Worm (Caenorhabditis elegans): ENCODE measurements around the gene Y97E10AR.8.

The Y97E10AR.8 gene

DNA sequence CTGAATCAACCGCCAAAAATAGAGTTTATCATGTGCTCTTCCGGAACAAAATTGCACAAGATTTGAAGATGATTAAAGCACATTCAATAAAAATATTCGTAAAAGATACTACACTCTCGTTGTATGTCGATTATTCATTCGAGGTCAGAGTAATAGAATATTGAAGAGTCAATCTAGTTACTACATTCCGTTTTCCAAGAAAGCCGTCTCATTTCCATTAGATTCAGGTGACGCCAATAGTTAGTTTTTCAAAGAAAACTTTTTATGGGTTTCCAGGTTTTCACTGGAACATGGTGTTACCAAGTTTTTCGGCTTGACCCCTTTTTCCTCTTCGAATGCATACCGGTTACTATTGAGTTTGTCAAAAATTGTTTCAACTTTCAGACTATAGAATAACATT is 34.6 kb upstream of the Y97E10AR.8 start:
- no peak for TF ChIP-seq mdl-1 (tag; optimal IDR thresholded peaks at IDR 0.05)
- no peak for TF ChIP-seq nhr-43 (tag; optimal IDR thresholded peaks at IDR 0.05; ENCODE audit: poor library complexity, severe bottlenecking)

DNA sequence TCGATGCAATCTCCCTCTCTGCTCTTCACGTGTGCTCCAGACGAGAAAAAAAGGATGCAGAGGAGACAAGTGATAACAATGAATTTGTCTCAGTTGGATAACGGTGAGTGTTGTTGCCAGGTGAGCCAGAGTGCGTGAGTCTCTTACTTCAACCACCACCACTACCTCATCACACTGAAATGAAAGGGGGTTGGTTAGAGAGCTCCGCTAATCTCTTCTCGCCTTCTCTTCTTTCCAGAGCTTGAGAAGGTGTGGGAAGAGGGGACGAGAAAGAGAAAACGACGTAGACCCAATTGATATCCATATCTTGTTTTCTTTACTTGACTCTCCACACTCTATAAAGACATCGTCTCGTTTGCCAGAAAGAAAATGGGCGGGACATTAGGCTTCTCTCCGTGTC is 33.7 kb upstream of the Y97E10AR.8 start:
- TF ChIP-seq aly-2 (tag; optimal IDR thresholded peaks at IDR 0.05) (no peak), nhr-237 (tag; optimal IDR thresholded peaks at IDR 0.05) (no peak), ceh-82 (tag; optimal IDR thresholded peaks at IDR 0.05) (no peak), elt-1 (tag; optimal IDR thresholded peaks at IDR 0.05) (no peak), unc-39 (tag; optimal IDR thresholded peaks at IDR 0.05) (no peak), elt-3 (tag; optimal IDR thresholded peaks at IDR 0.05) (no peak), egl-5 (tag; optimal IDR thresholded peaks at IDR 0.05) (no peak)

DNA sequence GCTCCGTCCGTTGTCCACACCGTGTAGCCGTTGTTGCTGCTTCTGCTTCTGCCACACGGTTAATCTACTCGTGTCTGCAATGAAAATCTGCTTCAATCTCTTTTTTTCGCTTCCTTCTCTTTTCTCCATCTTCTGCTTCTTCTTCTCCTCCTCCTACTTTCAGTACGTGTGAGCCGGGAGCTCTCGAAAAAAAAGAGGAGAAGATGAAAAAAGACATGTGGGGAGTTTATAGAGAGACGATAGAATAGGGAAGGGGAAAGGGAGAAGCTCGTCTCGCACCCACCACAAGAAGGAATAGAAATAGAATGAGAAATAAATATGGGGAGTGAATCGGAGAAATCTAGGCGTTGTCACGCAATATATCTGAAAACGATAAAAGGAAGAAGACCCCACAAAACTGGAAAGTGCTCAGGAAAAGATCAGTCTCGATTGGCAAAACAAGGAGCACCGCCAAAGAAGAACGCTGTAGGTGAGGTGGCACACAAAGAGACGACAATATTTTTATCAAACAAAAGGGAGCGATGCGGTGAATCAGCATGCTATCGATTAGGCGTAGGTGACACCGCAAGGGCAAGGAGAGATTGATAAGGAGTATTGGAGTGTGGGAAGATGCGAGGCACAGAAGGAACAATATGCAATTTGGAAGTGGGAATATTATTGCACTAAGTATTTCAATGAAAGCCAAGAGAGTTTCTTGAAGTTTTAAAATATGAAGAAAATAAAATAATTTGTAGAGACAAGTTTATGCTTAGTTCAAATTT is 27.2 kb upstream of the Y97E10AR.8 start, which contains the start of gene let-413:
Gene let-413, minus strand, starts transcription at position 76 of the 761 bp plus-strand sequence.
- TF ChIP-seq R02D3.7 (tag; optimal IDR thresholded peaks at IDR 0.05) (no peak), elt-2 (tag; optimal IDR thresholded peaks at IDR 0.05) (peak; percentile 62), pha-4 (tag; optimal IDR thresholded peaks at IDR 0.05) (peak; percentile 47), nhr-12 (tag; optimal IDR thresholded peaks at IDR 0.05) (no peak), fkh-2 (tag; optimal IDR thresholded peaks at IDR 0.05) (no peak), eor-1 (tag; optimal IDR thresholded peaks at IDR 0.05) (no peak), nfya-1 (tag; optimal IDR thresholded peaks at IDR 0.05; ENCODE audit: insufficient read depth) (peak; percentile 25), nhr-76 (tag; optimal IDR thresholded peaks at IDR 0.05) (no peak), ceh-82 (tag; optimal IDR thresholded peaks at IDR 0.05) (no peak), pqm-1 (tag; optimal IDR thresholded peaks at IDR 0.05) (peak; percentile 67)

DNA sequence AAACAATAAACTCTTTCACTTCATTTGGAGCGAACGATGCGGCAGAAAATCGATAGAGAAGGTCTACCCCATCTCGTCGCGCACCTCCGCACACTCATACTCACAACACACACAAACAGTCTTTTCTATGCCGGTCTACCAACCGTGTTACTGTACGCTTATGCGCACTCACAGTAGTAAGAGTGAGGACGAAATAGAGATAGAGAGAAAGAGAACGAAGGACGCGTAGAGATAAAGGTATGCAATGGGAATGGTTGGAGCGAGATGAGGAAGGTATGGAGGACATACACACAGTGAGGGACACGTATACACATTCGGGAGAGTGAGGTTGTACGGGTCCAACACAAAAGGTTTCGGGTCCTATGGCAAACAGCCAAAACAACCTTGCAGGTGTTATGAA is 26.3 kb upstream of the Y97E10AR.8 start:
- TF ChIP-seq pqm-1 (tag; optimal IDR thresholded peaks at IDR 0.05) = peak; percentile 12
- TF ChIP-seq nhr-25 (tag; optimal IDR thresholded peaks at IDR 0.05) = peak; percentile 93
- TF ChIP-seq lin-39 (tag; optimal IDR thresholded peaks at IDR 0.05) = peak; percentile 1
- TF ChIP-seq daf-12 (tag; optimal IDR thresholded peaks at IDR 0.05) = no peak
- peak; percentile 55 for TF ChIP-seq nhr-23 (tag; optimal IDR thresholded peaks at IDR 0.05)
- peak; percentile 32 for TF ChIP-seq hmg-11 (tag; optimal IDR thresholded peaks at IDR 0.05)
- no peak for TF ChIP-seq zag-1 (tag; optimal IDR thresholded peaks at IDR 0.05)
- TF ChIP-seq nfya-1 (tag; optimal IDR thresholded peaks at IDR 0.05; ENCODE audit: insufficient read depth) = peak; percentile 32
- TF ChIP-seq nhr-237 (tag; optimal IDR thresholded peaks at IDR 0.05) = no peak
- TF ChIP-seq pha-4 (tag; optimal IDR thresholded peaks at IDR 0.05) = peak; percentile 73
- TF ChIP-seq lin-15B (tag; optimal IDR thresholded peaks at IDR 0.05) = peak; percentile 14
- peak; percentile 31 for TF ChIP-seq elt-2 (tag; optimal IDR thresholded peaks at IDR 0.05)
- peak; percentile 45 for TF ChIP-seq ceh-28 (tag; optimal IDR thresholded peaks at IDR 0.05)

DNA sequence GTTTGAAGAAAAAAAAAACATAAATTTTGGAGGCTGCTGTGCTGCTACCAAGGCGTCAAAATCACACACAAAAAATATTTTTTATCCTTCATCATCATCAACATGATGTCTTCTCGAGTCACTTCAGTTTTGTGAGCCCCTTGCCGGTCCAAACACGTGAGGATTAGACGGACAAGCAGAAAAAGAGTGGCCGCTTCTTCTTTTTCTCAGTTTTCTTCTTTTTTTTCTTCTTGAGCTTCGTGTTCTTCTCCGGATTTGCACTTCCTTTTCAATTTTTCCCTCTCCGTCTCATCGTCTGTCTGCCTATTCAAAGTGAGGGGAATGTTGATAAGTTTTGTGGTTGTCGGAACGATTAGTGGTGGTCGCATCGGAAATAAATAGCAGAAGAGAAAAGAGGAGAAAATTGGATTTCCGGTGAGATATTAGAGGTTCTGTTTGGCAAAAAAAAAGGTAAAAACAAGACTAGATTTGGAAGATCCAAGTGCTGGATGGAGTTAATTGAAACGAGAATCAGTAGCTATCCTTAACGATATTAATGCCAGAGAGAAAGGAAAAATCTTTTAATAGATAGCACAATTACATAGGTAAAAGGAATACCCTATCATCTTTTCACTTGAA is 24.6 kb upstream of the Y97E10AR.8 start:
- peak; percentile 43 for TF ChIP-seq elt-1 (tag; optimal IDR thresholded peaks at IDR 0.05)
- no peak for TF ChIP-seq tbx-2 (tag; optimal IDR thresholded peaks at IDR 0.05)
- no peak for TF ChIP-seq nhr-25 (tag; optimal IDR thresholded peaks at IDR 0.05)
- TF ChIP-seq ceh-28 (tag; optimal IDR thresholded peaks at IDR 0.05) = no peak
- no peak for TF ChIP-seq unc-39 (tag; optimal IDR thresholded peaks at IDR 0.05)
- TF ChIP-seq snpc-4 (tag; optimal IDR thresholded peaks at IDR 0.05) = peak; percentile 43
- no peak for TF ChIP-seq nhr-28 (tag; optimal IDR thresholded peaks at IDR 0.05)
- TF ChIP-seq nhr-23 (tag; optimal IDR thresholded peaks at IDR 0.05) = no peak
- no peak for TF ChIP-seq nhr-11 (tag; optimal IDR thresholded peaks at IDR 0.05)
- no peak for TF ChIP-seq mdl-1 (tag; optimal IDR thresholded peaks at IDR 0.05)
- no peak for TF ChIP-seq fos-1 (tag; optimal IDR thresholded peaks at IDR 0.05)
- no peak for TF ChIP-seq elt-3 (tag; optimal IDR thresholded peaks at IDR 0.05)
- no peak for TF ChIP-seq nhr-43 (tag; optimal IDR thresholded peaks at IDR 0.05; ENCODE audit: poor library complexity, severe bottlenecking)
- peak; percentile 30 for TF ChIP-seq lin-15B (tag; optimal IDR thresholded peaks at IDR 0.05)
- TF ChIP-seq unc-62 (GFP tag; optimal IDR thresholded peaks at IDR 0.05) = no peak
- no peak for TF ChIP-seq skn-1 (tag; optimal IDR thresholded peaks at IDR 0.05)
- TF ChIP-seq egl-27 (tag; optimal IDR thresholded peaks at IDR 0.05) = no peak
- TF ChIP-seq pha-4 (tag; optimal IDR thresholded peaks at IDR 0.05) = no peak
- TF ChIP-seq aly-2 (tag; optimal IDR thresholded peaks at IDR 0.05) = no peak
- TF ChIP-seq lsy-12 (tag; optimal IDR thresholded peaks at IDR 0.05) = no peak
- TF ChIP-seq ceh-82 (tag; optimal IDR thresholded peaks at IDR 0.05) = no peak
- TF ChIP-seq ceh-16 (tag; optimal IDR thresholded peaks at IDR 0.05) = no peak
- TF ChIP-seq nhr-76 (tag; optimal IDR thresholded peaks at IDR 0.05) = no peak
- peak; percentile 34 for TF ChIP-seq fkh-10 (GFP tag; optimal IDR thresholded peaks at IDR 0.05)
- TF ChIP-seq ztf-11 (tag; optimal IDR thresholded peaks at IDR 0.05) = no peak
- peak; percentile 56 for TF ChIP-seq nfya-1 (tag; optimal IDR thresholded peaks at IDR 0.05; ENCODE audit: insufficient read depth)
- TF ChIP-seq eor-1 (tag; optimal IDR thresholded peaks at IDR 0.05) = no peak
- no peak for TF ChIP-seq daf-12 (tag; optimal IDR thresholded peaks at IDR 0.05)
- no peak for TF ChIP-seq elt-2 (tag; optimal IDR thresholded peaks at IDR 0.05)
- TF ChIP-seq fkh-2 (tag; optimal IDR thresholded peaks at IDR 0.05) = no peak
- TF ChIP-seq nhr-77 (tag; optimal IDR thresholded peaks at IDR 0.05) = no peak
- peak; percentile 77 for TF ChIP-seq lin-39 (tag; optimal IDR thresholded peaks at IDR 0.05)
- TF ChIP-seq pqm-1 (tag; optimal IDR thresholded peaks at IDR 0.05) = no peak
